Fruit fly (Drosophila melanogaster): ENCODE measurements around the gene Prat2.

The Prat2 gene

dm6 chr3L:6955254-6956229, 40.9 kb upstream of the Prat2 start, which contains the start of the genes CG10077 and CG9948 (continued):
- peak; percentile 75 for TF ChIP-seq CG6854 (GFP tag; optimal IDR thresholded peaks at IDR 0.05)
- TF ChIP-seq CG8632 (GFP tag; optimal IDR thresholded peaks at IDR 0.05): peak; percentile 89
- TF ChIP-seq CG7368 (GFP tag; optimal IDR thresholded peaks at IDR 0.05): peak; percentile 82
- TF ChIP-seq Sox14 (GFP tag; optimal IDR thresholded peaks at IDR 0.05): peak; percentile 87
- TF ChIP-seq dsx (GFP tag; optimal IDR thresholded peaks at IDR 0.05; ENCODE audit: poor library complexity, severe bottlenecking): peak; percentile 85
- TF ChIP-seq CG6276 (GFP tag; optimal IDR thresholded peaks at IDR 0.05): no peak
- peak; percentile 79 for TF ChIP-seq Sox15 (GFP tag; optimal IDR thresholded peaks at IDR 0.05)
- TF ChIP-seq net (GFP tag; optimal IDR thresholded peaks at IDR 0.05): peak; percentile 85
- TF ChIP-seq CG9139 (GFP tag; optimal IDR thresholded peaks at IDR 0.05): peak; percentile 69
- peak; percentile 83 for TF ChIP-seq fd59A (GFP tag; optimal IDR thresholded peaks at IDR 0.05)

dm6 chr3L:6947188-6947971, 32.7 kb upstream of the Prat2 start:
- TF ChIP-seq Hr39 (GFP tag; optimal IDR thresholded peaks at IDR 0.05) (no peak), CG11902 (GFP tag; optimal IDR thresholded peaks at IDR 0.05) (no peak), CG8632 (GFP tag; optimal IDR thresholded peaks at IDR 0.05) (no peak), CG6276 (GFP tag; optimal IDR thresholded peaks at IDR 0.05) (no peak), ss (GFP tag; optimal IDR thresholded peaks at IDR 0.05) (no peak), Eip93F (GFP tag; optimal IDR thresholded peaks at IDR 0.05) (no peak), CG16779 (tag; optimal IDR thresholded peaks at IDR 0.05) (no peak), acj6 (GFP tag; optimal IDR thresholded peaks at IDR 0.05) (no peak), Eip78C (GFP tag) (no peak)

- TF ChIP-seq CG15336 (GFP tag; IDR thresholded peaks at IDR 0.05) (no peak), fd59A (GFP tag; optimal IDR thresholded peaks at IDR 0.05) (no peak), CG4318 (GFP tag; optimal IDR thresholded peaks at IDR 0.05) (no peak), CG34406 (GFP tag; optimal IDR thresholded peaks at IDR 0.05) (no peak), CG32006 (GFP tag; optimal IDR thresholded peaks at IDR 0.05) (no peak), spab (GFP tag; optimal IDR thresholded peaks at IDR 0.05) (no peak), Hr38 (GFP tag; optimal IDR thresholded peaks at IDR 0.05) (no peak), CG6808 (GFP tag; optimal IDR thresholded peaks at IDR 0.05) (no peak), cyc (GFP tag; optimal IDR thresholded peaks at IDR 0.05) (no peak), svp (GFP tag) (no peak), CG1621 (tag; optimal IDR thresholded peaks at IDR 0.05) (no peak), fkh (GFP tag; optimal IDR thresholded peaks at IDR 0.05) (no peak), CG10669 (GFP tag; optimal IDR thresholded peaks at IDR 0.05) (no peak), pdm3 (GFP tag; optimal IDR thresholded peaks at IDR 0.05) (no peak), dac (GFP tag; optimal IDR thresholded peaks at IDR 0.05) (no peak)
These were observed 30.7 kb upstream of the Prat2 start for dm6 chr3L:6945357-6945756.

dm6 chr3L:6943948-6944319, 29.3 kb upstream of the Prat2 start:
- TF ChIP-seq CG6276 (GFP tag; optimal IDR thresholded peaks at IDR 0.05): no peak
- no peak for TF ChIP-seq CG11294 (GFP tag; IDR thresholded peaks at IDR 0.05)
- TF ChIP-seq CG32006 (GFP tag; optimal IDR thresholded peaks at IDR 0.05): no peak
- no peak for TF ChIP-seq Ets21C (GFP tag; optimal IDR thresholded peaks at IDR 0.05)
- TF ChIP-seq topi (GFP tag; optimal IDR thresholded peaks at IDR 0.05): no peak
- TF ChIP-seq CG31627 (GFP tag; optimal IDR thresholded peaks at IDR 0.05): no peak
- TF ChIP-seq CG6792 (GFP tag; optimal IDR thresholded peaks at IDR 0.05): no peak
